Worm (Caenorhabditis elegans) whole organism, mixed stage, embryonic: ENCODE results near the gene tre-5.
A peak's percentile ranks its signal among the peaks of the same experiment; 100 is the strongest.

ENCODE experiments used
- bed-3 ChIP-seq: fragments of 200-800 bp; sonication (Bioruptor generic); optimal IDR thresholded peaks from 3 replicates; lab custom pipeline; 2018; ENCODE audit warnings: mild to moderate bottlenecking, missing genetic modification characterization, moderate library complexity, missing compliant biosample characterization
- blmp-1 ChIP-seq: fragments of 150-350 bp; optimal IDR thresholded peaks from 2 replicates; lab custom pipeline; 2014; ENCODE audit warnings: missing biosample characterization, missing genetic modification characterization
- ceh-39 ChIP-seq: fragments of 150-350 bp; optimal IDR thresholded peaks from 2 replicates; lab custom pipeline; 2014; ENCODE audit warnings: missing biosample characterization, missing genetic modification characterization
- ceh-43 ChIP-seq: fragments of 200-800 bp; sonication (Bioruptor generic); optimal IDR thresholded peaks from 2 replicates; lab custom pipeline; 2018; ENCODE audit warnings: mild to moderate bottlenecking, missing genetic modification characterization, moderate library complexity, missing compliant biosample characterization
- ceh-83 ChIP-seq: fragments of 200-800 bp; sonication (Bioruptor generic); optimal IDR thresholded peaks from 2 replicates; lab custom pipeline; 2018; ENCODE audit warnings: mild to moderate bottlenecking, missing genetic modification characterization, missing compliant biosample characterization
- ces-1 ChIP-seq: fragments of 150-350 bp; optimal IDR thresholded peaks from 2 replicates; lab custom pipeline; 2014; ENCODE audit warnings: missing biosample characterization, missing genetic modification reagents, missing genetic modification characterization
- cnd-1 ChIP-seq: fragments of 200-800 bp; sonication (Bioruptor generic); optimal IDR thresholded peaks from 2 replicates; lab custom pipeline; 2018; ENCODE audit warnings: mild to moderate bottlenecking, missing genetic modification characterization, missing compliant biosample characterization
- elt-1 ChIP-seq: sonication (generic microtip); optimal IDR thresholded peaks from 2 replicates; lab custom pipeline; 2017; ENCODE audit warnings: missing genetic modification characterization, mild to moderate bottlenecking, missing compliant biosample characterization, antibody characterized with exemption, moderate library complexity, borderline replicate concordance; ENCODE audit not compliant: insufficient read depth
- elt-3 ChIP-seq: fragments of 150-350 bp; optimal IDR thresholded peaks from 2 replicates; lab custom pipeline; 2014; ENCODE audit warnings: missing biosample characterization, missing genetic modification characterization
- flh-1 ChIP-seq: fragments of 200-800 bp; sonication (Bioruptor generic); optimal IDR thresholded peaks from 2 replicates; lab custom pipeline; 2018; ENCODE audit warnings: mild to moderate bottlenecking, missing genetic modification characterization, moderate library complexity, missing compliant biosample characterization
- ham-2 ChIP-seq: fragments of 200-800 bp; sonication (Bioruptor generic); optimal IDR thresholded peaks from 2 replicates; lab custom pipeline; 2018; ENCODE audit warnings: mild to moderate bottlenecking, missing genetic modification characterization, missing compliant biosample characterization
- hlh-1 ChIP-seq: fragments of 150-350 bp; optimal IDR thresholded peaks from 2 replicates; lab custom pipeline; 2014; ENCODE audit warnings: missing biosample characterization, missing genetic modification reagents, missing genetic modification characterization
- lin-13 ChIP-seq: fragments of 150-350 bp; optimal IDR thresholded peaks from 2 replicates; lab custom pipeline; 2014; ENCODE audit warnings: missing biosample characterization, missing genetic modification characterization
- lin-32 ChIP-seq: fragments of 200-800 bp; sonication (Bioruptor generic); optimal IDR thresholded peaks from 2 replicates; lab custom pipeline; 2018; ENCODE audit warnings: mild to moderate bottlenecking, missing genetic modification characterization, missing compliant biosample characterization
- lsy-2 ChIP-seq: fragments of 150-350 bp; optimal IDR thresholded peaks from 2 replicates; lab custom pipeline; 2014; ENCODE audit warnings: missing biosample characterization, missing genetic modification characterization
- mab-5 ChIP-seq: fragments of 150-350 bp; optimal IDR thresholded peaks from 2 replicates; lab custom pipeline; 2014; ENCODE audit warnings: missing biosample characterization, missing genetic modification characterization
- mep-1 ChIP-seq: fragments of 150-350 bp; optimal IDR thresholded peaks from 2 replicates; lab custom pipeline; 2017; ENCODE audit warnings: missing biosample characterization, missing genetic modification reagents, missing genetic modification characterization, inconsistent platforms
- mls-2 ChIP-seq: sonication (generic microtip); optimal IDR thresholded peaks from 2 replicates; lab custom pipeline; 2016; ENCODE audit warnings: mild to moderate bottlenecking, missing genetic modification characterization, moderate library complexity, missing compliant biosample characterization
- nhr-12 ChIP-seq: fragments of 150-350 bp; optimal IDR thresholded peaks from 2 replicates; lab custom pipeline; 2014; ENCODE audit warnings: missing biosample characterization, missing genetic modification characterization
- nhr-2 ChIP-seq: fragments of 150-350 bp; optimal IDR thresholded peaks from 2 replicates; lab custom pipeline; 2014; ENCODE audit warnings: missing biosample characterization, missing genetic modification characterization
- nhr-237 ChIP-seq: fragments of 150-350 bp; optimal IDR thresholded peaks from 2 replicates; lab custom pipeline; 2014; ENCODE audit warnings: missing biosample characterization, missing genetic modification characterization
- nhr-28 ChIP-seq: fragments of 150-350 bp; optimal IDR thresholded peaks from 2 replicates; lab custom pipeline; 2014; ENCODE audit warnings: missing biosample characterization, missing genetic modification characterization
- nhr-76 ChIP-seq: sonication (generic microtip); optimal IDR thresholded peaks from 2 replicates; lab custom pipeline; 2017; ENCODE audit warnings: missing biosample characterization, missing genetic modification characterization
- pha-4 ChIP-seq: fragments of 150-350 bp; optimal IDR thresholded peaks from 2 replicates; lab custom pipeline; 2018; ENCODE audit warnings: missing biosample characterization, missing genetic modification reagents, missing genetic modification characterization
- snpc-4 ChIP-seq: fragments of 150-350 bp; optimal IDR thresholded peaks from 2 replicates; lab custom pipeline; 2014; ENCODE audit warnings: missing biosample characterization, missing genetic modification characterization
- sptf-1 ChIP-seq: sonication (generic microtip); optimal IDR thresholded peaks from 2 replicates; lab custom pipeline; 2017; ENCODE audit warnings: mild to moderate bottlenecking, missing genetic modification characterization, moderate library complexity, missing compliant biosample characterization
- tbx-8 ChIP-seq: fragments of 200-800 bp; sonication (Bioruptor generic); optimal IDR thresholded peaks from 2 replicates; lab custom pipeline; 2018; ENCODE audit warnings: mild to moderate bottlenecking, missing genetic modification characterization, moderate library complexity, missing compliant biosample characterization
- unc-120 ChIP-seq: sonication (generic microtip); optimal IDR thresholded peaks from 2 replicates; lab custom pipeline; 2017; ENCODE audit warnings: missing genetic modification characterization, missing compliant biosample characterization; ENCODE audit not compliant: poor library complexity, severe bottlenecking
- unc-39 ChIP-seq: fragments of 150-350 bp; optimal IDR thresholded peaks from 2 replicates; lab custom pipeline; 2014; ENCODE audit warnings: missing biosample characterization, missing genetic modification characterization
- unc-62 ChIP-seq: fragments of 150-350 bp; optimal IDR thresholded peaks from 2 replicates; lab custom pipeline; 2014; ENCODE audit warnings: missing biosample characterization, missing genetic modification reagents, missing genetic modification characterization
- zip-8 ChIP-seq: fragments of 150-350 bp; optimal IDR thresholded peaks from 2 replicates; lab custom pipeline; 2014; ENCODE audit warnings: missing biosample characterization, missing genetic modification characterization
- ztf-11 ChIP-seq: fragments of 150-350 bp; optimal IDR thresholded peaks from 2 replicates; lab custom pipeline; 2014; ENCODE audit warnings: missing biosample characterization, missing genetic modification characterization

Gene tre-5

ce11 chrII:76662-77061 lies 21.6 kb upstream of the tre-5 start:
- TF ChIP-seq ceh-43 (GFP tag; lab: Kevin White, UChicago) = no peak
- no peak for TF ChIP-seq blmp-1 (tag; lab: Kevin White, UChicago)
- TF ChIP-seq mab-5 (tag; lab: Kevin White, UChicago) = no peak
- TF ChIP-seq lsy-2 (tag; lab: Kevin White, UChicago) = no peak
- TF ChIP-seq unc-120 (tag; lab: Kevin White, UChicago) = no peak
- TF ChIP-seq tbx-8 (GFP tag; lab: Kevin White, UChicago) = no peak
- no peak for TF ChIP-seq ham-2
- no peak for TF ChIP-seq sptf-1
- TF ChIP-seq zip-8 = no peak
- TF ChIP-seq hlh-1 = no peak
- TF ChIP-seq snpc-4 (tag; lab: Kevin White, UChicago) = no peak
- no peak for TF ChIP-seq pha-4 (tag; lab: Kevin White, UChicago)
- TF ChIP-seq nhr-76 = no peak
- no peak for TF ChIP-seq flh-1 (GFP tag; lab: Kevin White, UChicago)
- TF ChIP-seq mls-2 (tag; lab: Kevin White, UChicago) = no peak
- TF ChIP-seq lin-32 (GFP tag; lab: Kevin White, UChicago) = no peak
- no peak for TF ChIP-seq ceh-39 (tag; lab: Kevin White, UChicago)
- no peak for TF ChIP-seq ztf-11
- no peak for TF ChIP-seq nhr-237 (tag; lab: Kevin White, UChicago)
- TF ChIP-seq ceh-83 = no peak

- TF ChIP-seq nhr-237 (tag; lab: Kevin White, UChicago) (no peak), elt-1 (tag; lab: Kevin White, UChicago) (no peak), ceh-39 (tag; lab: Kevin White, UChicago) (no peak), nhr-12 (no peak), ceh-43 (GFP tag; lab: Kevin White, UChicago) (no peak), snpc-4 (tag; lab: Kevin White, UChicago) (no peak), elt-3 (tag; lab: Kevin White, UChicago) (no peak), ztf-11 (no peak), bed-3 (GFP tag; lab: Kevin White, UChicago) (no peak)
These were observed 20.7 kb upstream of the tre-5 start for ce11 chrII:75831-76230.

- peak; percentile 76 for TF ChIP-seq ces-1
- TF ChIP-seq nhr-76 = no peak
- TF ChIP-seq mep-1 (tag; lab: Kevin White, UChicago) = no peak
These were observed 18.8 kb upstream of the tre-5 start for ce11 chrII:73892-74291.

- no peak for TF ChIP-seq lsy-2 (tag; lab: Kevin White, UChicago)
- peak; percentile 97 for TF ChIP-seq ces-1
- TF ChIP-seq, all 35 proteins: peak for 1
These were observed 18.2 kb upstream of the tre-5 start for ce11 chrII:73329-73728.

ce11 chrII:69354-69753 lies 14.2 kb upstream of the tre-5 start, which contains the start of gene egl-26:
Gene egl-26, plus strand, starts transcription at chrII:69654.
- TF ChIP-seq lin-13 = no peak
- TF ChIP-seq elt-1 (tag; lab: Kevin White, UChicago) = no peak
- TF ChIP-seq nhr-28 (tag; lab: Kevin White, UChicago) = no peak
- no peak for TF ChIP-seq unc-39 (tag; lab: Kevin White, UChicago)
- no peak for TF ChIP-seq ceh-83
- TF ChIP-seq lin-32 (GFP tag; lab: Kevin White, UChicago) = no peak
- no peak for TF ChIP-seq nhr-12
- TF ChIP-seq mep-1 (tag; lab: Kevin White, UChicago) = no peak
- TF ChIP-seq bed-3 (GFP tag; lab: Kevin White, UChicago) = no peak
- TF ChIP-seq nhr-2 (tag; lab: Kevin White, UChicago) = no peak
- no peak for TF ChIP-seq unc-62 (GFP tag; lab: Kevin White, UChicago)
- TF ChIP-seq ces-1 = no peak
- TF ChIP-seq snpc-4 (tag; lab: Kevin White, UChicago) = no peak
- no peak for TF ChIP-seq ceh-43 (GFP tag; lab: Kevin White, UChicago)
- TF ChIP-seq zip-8 = no peak
- TF ChIP-seq blmp-1 (tag; lab: Kevin White, UChicago) = no peak

ce11 chrII:68757-69156 lies 13.7 kb upstream of the tre-5 start:
- no peak for TF ChIP-seq ceh-39 (tag; lab: Kevin White, UChicago)
- no peak for TF ChIP-seq ztf-11
- TF ChIP-seq unc-120 (tag; lab: Kevin White, UChicago) = no peak
- TF ChIP-seq zip-8 = no peak
- TF ChIP-seq tbx-8 (GFP tag; lab: Kevin White, UChicago) = no peak
- no peak for TF ChIP-seq cnd-1
- TF ChIP-seq hlh-1 = no peak
- no peak for TF ChIP-seq nhr-76
- no peak for TF ChIP-seq lsy-2 (tag; lab: Kevin White, UChicago)
- no peak for TF ChIP-seq elt-1 (tag; lab: Kevin White, UChicago)
- TF ChIP-seq lin-13 = no peak
- TF ChIP-seq unc-39 (tag; lab: Kevin White, UChicago) = no peak
